Fruit fly (Drosophila melanogaster) whole organism, prepupa: Measurements from ENCODE around the gene ocn.
A peak's percentile ranks its signal among the peaks of the same experiment; 100 is the strongest.

Source experiments
- Blimp-1 ChIP-seq: fragments of 200-800 bp; sonication (Bioruptor generic); optimal IDR thresholded peaks from 3 replicates; lab custom pipeline; 2017; ENCODE audit warnings: missing biosample characterization, missing genetic modification characterization, mild to moderate bottlenecking, moderate library complexity, missing genetic modification reagents
- CG10631 ChIP-seq: fragments of 200-800 bp; sonication (Bioruptor generic); optimal IDR thresholded peaks from 2 replicates; lab custom pipeline; 2016; ENCODE audit warnings: missing biosample characterization, missing genetic modification characterization
- CG10669 ChIP-seq: fragments of 200-800 bp; sonication (Bioruptor generic); optimal IDR thresholded peaks from 3 replicates; lab custom pipeline; 2018; ENCODE audit warnings: missing biosample characterization, mild to moderate bottlenecking, missing genetic modification characterization, moderate library complexity
- CG11294 ChIP-seq: fragments of 200-800 bp; sonication (Bioruptor generic); IDR thresholded peaks from 2 replicates; pipeline ENCODE4 v1.3.6; 2022; ENCODE audit warnings: missing biosample characterization, missing genetic modification characterization
- CG11762 ChIP-seq: fragments of 200-800 bp; sonication (Bioruptor generic); optimal IDR thresholded peaks from 3 replicates; lab custom pipeline; 2016; ENCODE audit warnings: missing biosample characterization, missing genetic modification characterization; ENCODE audit not compliant: insufficient read depth
- CG11902 ChIP-seq: fragments of 200-800 bp; sonication (Bioruptor generic); optimal IDR thresholded peaks from 3 replicates; lab custom pipeline; 2016; ENCODE audit warnings: missing biosample characterization, missing genetic modification characterization
- CG15336 ChIP-seq: fragments of 200-800 bp; sonication (Bioruptor generic); IDR thresholded peaks from 2 replicates; pipeline ENCODE4 v1.3.6; 2022; ENCODE audit warnings: missing biosample characterization, missing genetic modification characterization
- CG16779 ChIP-seq: fragments of 200-800 bp; sonication (Bioruptor generic); optimal IDR thresholded peaks from 3 replicates; lab custom pipeline; 2017; ENCODE audit warnings: missing biosample characterization, mild to moderate bottlenecking, missing genetic modification characterization
- CG3032 ChIP-seq: fragments of 200-800 bp; optimal IDR thresholded peaks from 2 replicates; lab custom pipeline; 2019; ENCODE audit warnings: missing biosample characterization, mild to moderate bottlenecking, missing genetic modification characterization, moderate library complexity
- CG31627 ChIP-seq: fragments of 200-800 bp; sonication (Bioruptor generic); optimal IDR thresholded peaks from 3 replicates; lab custom pipeline; 2016; ENCODE audit warnings: missing biosample characterization, missing genetic modification characterization
- CG32006 ChIP-seq: fragments of 200-800 bp; sonication (Bioruptor generic); optimal IDR thresholded peaks from 3 replicates; lab custom pipeline; 2017; ENCODE audit warnings: missing biosample characterization, mild to moderate bottlenecking, missing genetic modification characterization
- CG3919 ChIP-seq: fragments of 200-800 bp; sonication (Bioruptor generic); optimal IDR thresholded peaks from 3 replicates; lab custom pipeline; 2016; ENCODE audit warnings: missing biosample characterization, missing genetic modification characterization
- CG6163 ChIP-seq: fragments of 200-800 bp; sonication (Bioruptor generic); IDR thresholded peaks from 3 replicates; pipeline ENCODE4 v1.3.6; 2022; ENCODE audit warnings: missing biosample characterization, missing genetic modification characterization
- CG6276 ChIP-seq: fragments of 200-800 bp; sonication (Bioruptor generic); optimal IDR thresholded peaks from 2 replicates; lab custom pipeline; 2017; ENCODE audit warnings: missing biosample characterization, mild to moderate bottlenecking, missing genetic modification characterization
- CG8319 ChIP-seq: fragments of 200-800 bp; sonication (Bioruptor generic); optimal IDR thresholded peaks from 3 replicates; lab custom pipeline; 2016; ENCODE audit warnings: missing biosample characterization, missing genetic modification characterization
- CG8632 ChIP-seq: fragments of 200-800 bp; sonication (Bioruptor generic); optimal IDR thresholded peaks from 3 replicates; lab custom pipeline; 2016; ENCODE audit warnings: missing biosample characterization, missing genetic modification characterization
- Eip75B ChIP-seq: fragments of 200-800 bp; sonication (Bioruptor generic); optimal IDR thresholded peaks from 3 replicates; lab custom pipeline; 2016; ENCODE audit warnings: missing biosample characterization, missing genetic modification characterization
- Eip78C ChIP-seq: fragments of 200-800 bp; sonication (Bioruptor generic); peaks from one replicate; lab custom pipeline; 2016; ENCODE audit warnings: missing biosample characterization, missing genetic modification characterization
- Eip93F ChIP-seq: fragments of 200-800 bp; sonication (Bioruptor generic); optimal IDR thresholded peaks from 2 replicates; lab custom pipeline; 2016; ENCODE audit warnings: missing biosample characterization, mild to moderate bottlenecking, missing genetic modification characterization
- Ets21C ChIP-seq: fragments of 200-800 bp; sonication (Bioruptor generic); optimal IDR thresholded peaks from 3 replicates; lab custom pipeline; 2016; ENCODE audit warnings: missing biosample characterization, missing genetic modification characterization
- Ets96B ChIP-seq: fragments of 200-800 bp; optimal IDR thresholded peaks from 2 replicates; lab custom pipeline; 2019; ENCODE audit warnings: missing biosample characterization, mild to moderate bottlenecking, missing genetic modification characterization, moderate library complexity
- Gug ChIP-seq: fragments of 200-800 bp; sonication (Bioruptor generic); IDR thresholded peaks from 2 replicates; pipeline ENCODE4 v1.3.6; 2022; ENCODE audit warnings: missing biosample characterization, missing genetic modification characterization
- Hr38 ChIP-seq: sonication (Bioruptor generic); optimal IDR thresholded peaks from 2 replicates; lab custom pipeline; 2016; ENCODE audit warnings: missing biosample characterization, missing genetic modification characterization
- Hr39 ChIP-seq: fragments of 200-800 bp; sonication (Bioruptor generic); optimal IDR thresholded peaks from 2 replicates; lab custom pipeline; 2016; ENCODE audit warnings: missing biosample characterization, missing genetic modification characterization
- Hr4 ChIP-seq: fragments of 200-800 bp; sonication (Bioruptor generic); optimal IDR thresholded peaks from 3 replicates; lab custom pipeline; 2016; ENCODE audit warnings: missing biosample characterization, missing genetic modification characterization
- Lpt ChIP-seq: fragments of 200-800 bp; sonication (Bioruptor generic); optimal IDR thresholded peaks from 3 replicates; lab custom pipeline; 2016; ENCODE audit warnings: missing biosample characterization, missing genetic modification characterization
- OdsH ChIP-seq: fragments of 200-800 bp; sonication (Bioruptor generic); optimal IDR thresholded peaks from 3 replicates; lab custom pipeline; 2016; ENCODE audit warnings: missing biosample characterization, missing genetic modification characterization
- Smox ChIP-seq: fragments of 200-800 bp; sonication (Bioruptor generic); optimal IDR thresholded peaks from 3 replicates; lab custom pipeline; 2016; ENCODE audit warnings: missing biosample characterization, missing genetic modification characterization
- Sox102F ChIP-seq: fragments of 200-800 bp; sonication (Bioruptor generic); optimal IDR thresholded peaks from 2 replicates; lab custom pipeline; 2016; ENCODE audit warnings: missing biosample characterization, mild to moderate bottlenecking, missing genetic modification characterization
- Sox14 ChIP-seq: fragments of 200-800 bp; sonication (Bioruptor generic); optimal IDR thresholded peaks from 3 replicates; lab custom pipeline; 2016; ENCODE audit warnings: missing biosample characterization, missing genetic modification characterization
- Sox15 ChIP-seq: fragments of 200-800 bp; sonication (Bioruptor generic); optimal IDR thresholded peaks from 3 replicates; lab custom pipeline; 2016; ENCODE audit warnings: missing biosample characterization, missing genetic modification characterization
- achi ChIP-seq: fragments of 200-800 bp; sonication (Bioruptor generic); optimal IDR thresholded peaks from 3 replicates; lab custom pipeline; 2016; ENCODE audit warnings: missing biosample characterization, missing genetic modification characterization
- acj6 ChIP-seq: fragments of 200-800 bp; sonication (Bioruptor generic); optimal IDR thresholded peaks from 3 replicates; lab custom pipeline; 2016; ENCODE audit warnings: missing biosample characterization, missing genetic modification characterization
- cyc ChIP-seq: fragments of 200-800 bp; sonication (Bioruptor generic); optimal IDR thresholded peaks from 3 replicates; lab custom pipeline; 2016; ENCODE audit warnings: missing biosample characterization, missing genetic modification characterization
- dsx ChIP-seq: fragments of 200-800 bp; optimal IDR thresholded peaks from 3 replicates; lab custom pipeline; 2019; ENCODE audit warnings: missing biosample characterization, mild to moderate bottlenecking, missing genetic modification characterization, moderate library complexity; ENCODE audit not compliant: poor library complexity, severe bottlenecking
- eg ChIP-seq: fragments of 200-800 bp; sonication (Bioruptor generic); IDR thresholded peaks from 3 replicates; pipeline ENCODE4 v1.3.6; 2022; ENCODE audit warnings: missing biosample characterization, missing genetic modification characterization
- esn ChIP-seq: fragments of 200-800 bp; sonication (Bioruptor generic); optimal IDR thresholded peaks from 2 replicates; lab custom pipeline; 2016; ENCODE audit warnings: missing biosample characterization, mild to moderate bottlenecking, missing genetic modification characterization, moderate library complexity
- fd59A ChIP-seq: fragments of 200-800 bp; sonication (Bioruptor generic); optimal IDR thresholded peaks from 2 replicates; lab custom pipeline; 2017; ENCODE audit warnings: missing biosample characterization, mild to moderate bottlenecking, missing genetic modification characterization, missing genetic modification reagents
- fd85E ChIP-seq: fragments of 200-800 bp; sonication (Bioruptor generic); optimal IDR thresholded peaks from 3 replicates; lab custom pipeline; 2016; ENCODE audit warnings: missing biosample characterization, missing genetic modification characterization
- fkh ChIP-seq: fragments of 200-800 bp; sonication (Bioruptor generic); optimal IDR thresholded peaks from 3 replicates; lab custom pipeline; 2017; ENCODE audit warnings: missing biosample characterization, mild to moderate bottlenecking, missing genetic modification characterization, moderate library complexity
- lz ChIP-seq: fragments of 200-800 bp; sonication (Bioruptor generic); optimal IDR thresholded peaks from 3 replicates; lab custom pipeline; 2016; ENCODE audit warnings: missing biosample characterization, missing genetic modification characterization
- net ChIP-seq: fragments of 200-800 bp; sonication (Bioruptor generic); optimal IDR thresholded peaks from 3 replicates; lab custom pipeline; 2016; ENCODE audit warnings: missing biosample characterization, missing genetic modification characterization
- pdm3 ChIP-seq: fragments of 200-800 bp; sonication (Bioruptor generic); optimal IDR thresholded peaks from 3 replicates; lab custom pipeline; 2016; ENCODE audit warnings: missing biosample characterization, missing genetic modification characterization
- salr ChIP-seq, 2 experiments: fragments of 200-800 bp; sonication (Bioruptor generic); optimal IDR thresholded peaks; 3 replicates each; lab custom pipeline; 2016 to 2018; ENCODE audit warnings: missing biosample characterization in 2 of 2, missing genetic modification characterization in 2 of 2, mild to moderate bottlenecking in 1 of 2
- spab ChIP-seq: fragments of 200-800 bp; sonication (Bioruptor generic); optimal IDR thresholded peaks from 2 replicates; lab custom pipeline; 2017; ENCODE audit warnings: missing biosample characterization, mild to moderate bottlenecking, missing genetic modification characterization, missing genetic modification reagents
- svp ChIP-seq: fragments of 200-800 bp; sonication (Bioruptor generic); peaks from one replicate; lab custom pipeline; 2016; ENCODE audit warnings: missing biosample characterization, missing genetic modification characterization
- topi ChIP-seq: fragments of 200-800 bp; sonication (Bioruptor generic); optimal IDR thresholded peaks from 3 replicates; lab custom pipeline; 2016; ENCODE audit warnings: missing biosample characterization, missing genetic modification characterization
- vri ChIP-seq: fragments of 200-800 bp; sonication (Bioruptor generic); optimal IDR thresholded peaks from 3 replicates; lab custom pipeline; 2016; ENCODE audit warnings: missing biosample characterization, mild to moderate bottlenecking, missing genetic modification characterization

ocn gene

DNA sequence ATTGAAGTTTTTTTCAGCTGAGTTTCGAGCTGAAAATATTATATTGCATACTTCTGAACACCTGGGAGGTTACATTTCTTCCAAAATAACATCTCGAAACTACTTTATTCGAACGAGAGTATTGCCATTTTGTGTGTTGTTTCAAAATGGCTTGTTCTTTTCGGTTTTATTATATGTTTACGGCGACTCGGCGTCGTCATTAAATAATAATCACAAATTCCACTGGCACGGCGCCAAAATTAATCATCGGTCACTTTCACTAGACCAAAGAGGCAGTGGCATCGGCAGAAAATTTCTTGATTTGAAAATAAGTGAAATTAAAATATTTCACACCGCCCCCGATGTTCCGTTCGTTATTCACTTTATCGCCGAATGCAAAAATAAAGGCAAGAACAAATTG lies 12.9 kb upstream of the ocn start:
- no peak for TF ChIP-seq achi
- peak; percentile 66 for TF ChIP-seq svp (GFP tag; lab: Kevin White, UChicago)
- TF ChIP-seq Eip75B (GFP tag; lab: Kevin White, UChicago): no peak
- TF ChIP-seq, all 60 proteins: peak for 1

DNA sequence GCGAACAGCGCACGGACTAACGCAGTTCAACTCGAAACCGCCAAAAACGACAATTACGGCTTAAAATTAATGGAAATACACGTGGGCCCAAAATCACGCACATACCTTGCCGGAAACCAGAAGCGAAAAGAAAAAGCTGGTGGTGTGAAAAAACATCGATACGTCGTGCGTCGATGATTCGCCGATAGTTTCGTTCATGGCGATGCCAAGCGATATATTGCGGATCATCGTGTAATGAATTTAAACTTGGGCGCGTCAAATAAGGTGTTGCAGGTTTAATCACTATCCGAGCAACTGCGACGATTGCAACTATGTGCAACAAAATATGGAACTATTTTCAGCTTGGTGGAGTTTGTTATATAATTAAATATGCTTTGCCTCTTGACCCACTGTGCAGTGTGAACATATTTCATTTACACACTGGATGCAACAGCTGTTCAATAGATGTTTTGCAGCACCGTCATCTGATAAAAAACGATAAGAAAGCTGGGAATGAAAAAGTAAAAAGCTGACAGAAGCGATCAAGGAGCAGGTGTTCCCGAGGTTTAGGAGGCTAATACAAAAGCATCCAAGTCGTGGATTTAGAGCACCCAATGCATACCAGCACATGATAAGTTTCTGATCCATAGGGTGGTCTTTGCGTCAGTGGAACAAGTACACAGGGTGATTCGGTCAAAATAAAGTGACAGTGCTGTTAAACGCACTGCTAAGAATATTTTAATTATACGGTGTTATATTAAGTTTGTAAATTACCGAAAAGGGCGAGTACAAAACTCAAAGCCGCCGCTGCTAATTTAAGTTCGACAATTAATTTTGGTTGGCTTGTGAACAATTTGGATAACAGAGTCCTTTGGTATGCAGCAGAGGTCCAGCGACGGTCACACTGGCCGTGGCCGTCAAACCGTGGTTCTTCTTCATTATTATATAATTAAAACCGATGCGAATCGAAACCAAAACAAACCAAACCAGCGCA lies 8.8 kb upstream of the ocn start, which contains the start of the genes RpL32 and CG7943:
RpL32 (minus strand) TSS at position 133 of the 973 bp plus-strand sequence.
CG7943 (plus strand) TSS at position 442 of the 973 bp plus-strand sequence.
- TF ChIP-seq svp (GFP tag; lab: Kevin White, UChicago): peak; percentile 97
- peak; percentile 93 for TF ChIP-seq eg (GFP tag; lab: Robert Waterston, UW)
- TF ChIP-seq CG31627 (GFP tag; lab: Kevin White, UChicago): peak; percentile 96
- TF ChIP-seq CG3919 (GFP tag; lab: Kevin White, UChicago): peak; percentile 94
- TF ChIP-seq CG10669 (GFP tag; lab: Kevin White, UChicago): peak; percentile 87
- peak; percentile 93 for TF ChIP-seq pdm3
- peak; percentile 83 for TF ChIP-seq Lpt (GFP tag; lab: Kevin White, UChicago)
- peak; percentile 95 for TF ChIP-seq CG6163 (GFP tag; lab: Robert Waterston, UW)
- peak; percentile 90 for TF ChIP-seq vri (GFP tag; lab: Kevin White, UChicago)
- TF ChIP-seq spab (GFP tag; lab: Kevin White, UChicago): no peak
- peak; percentile 92 for TF ChIP-seq OdsH (GFP tag; lab: Kevin White, UChicago)
- peak; percentile 71 for TF ChIP-seq dsx
- TF ChIP-seq esn (GFP tag; lab: Kevin White, UChicago): peak; percentile 97
- TF ChIP-seq CG15336: peak; percentile 81
- TF ChIP-seq net: peak; percentile 89
- TF ChIP-seq Gug (GFP tag; lab: Robert Waterston, UW): peak; percentile 78
- peak; percentile 91 for TF ChIP-seq acj6
- TF ChIP-seq topi (GFP tag; lab: Kevin White, UChicago): peak; percentile 95
- TF ChIP-seq fd59A (GFP tag; lab: Kevin White, UChicago): peak; percentile 78
- peak; percentile 83 for TF ChIP-seq CG16779
- TF ChIP-seq Eip78C (GFP tag; lab: Kevin White, UChicago): peak; percentile 97
- peak; percentile 93 for TF ChIP-seq Smox (GFP tag; lab: Kevin White, UChicago)
- TF ChIP-seq CG6276 (GFP tag; lab: Kevin White, UChicago): no peak
- TF ChIP-seq Ets96B (tag; lab: Kevin White, UChicago): peak; percentile 86
- peak; percentile 84 for TF ChIP-seq CG8632
- peak; percentile 90 for TF ChIP-seq CG3032
- peak; percentile 95 for TF ChIP-seq Ets21C (GFP tag; lab: Kevin White, UChicago)
- TF ChIP-seq CG32006 (GFP tag; lab: Kevin White, UChicago): peak; percentile 84
- peak; percentile 90 for TF ChIP-seq Sox15 (GFP tag; lab: Kevin White, UChicago)
- peak; percentile 49 to 86 for TF ChIP-seq salr (GFP tag; optimal IDR thresholded peaks at IDR 0.05; lab: Kevin White, UChicago)
- TF ChIP-seq Sox102F (GFP tag; lab: Kevin White, UChicago): peak; percentile 93
- peak; percentile 92 for TF ChIP-seq CG10631 (GFP tag; lab: Kevin White, UChicago)
- peak; percentile 94 for TF ChIP-seq Hr39 (GFP tag; lab: Kevin White, UChicago)
- TF ChIP-seq Eip93F (GFP tag; lab: Kevin White, UChicago): peak; percentile 91
- peak; percentile 96 for TF ChIP-seq lz
- TF ChIP-seq fd85E (GFP tag; lab: Kevin White, UChicago): peak; percentile 89
- TF ChIP-seq CG11902: peak; percentile 93
- TF ChIP-seq CG11294 (GFP tag; lab: Robert Waterston, UW): peak; percentile 85
- peak; percentile 91 for TF ChIP-seq CG8319 (GFP tag; lab: Kevin White, UChicago)
- TF ChIP-seq Sox14: peak; percentile 92
- TF ChIP-seq Hr38 (GFP tag; lab: Kevin White, UChicago): peak; percentile 63
- TF ChIP-seq Hr4: peak; percentile 86
- peak; percentile 88 for TF ChIP-seq CG11762
- TF ChIP-seq Blimp-1 (GFP tag; lab: Kevin White, UChicago): peak; percentile 84
- TF ChIP-seq cyc (GFP tag; lab: Kevin White, UChicago): peak; percentile 97
- TF ChIP-seq fkh (GFP tag; lab: Kevin White, UChicago): peak; percentile 82
